Fruit fly (Drosophila melanogaster) whole organism, wandering third instar larva: ENCODE results near the gene Mur2B.
A peak's percentile ranks its signal among the peaks of the same experiment; 100 is the strongest.

Experiments used
- Abd-B ChIP-seq: fragments of >200 bp; optimal IDR thresholded peaks from 2 replicates; lab custom pipeline; 2017; ENCODE audit warnings: missing biosample characterization, missing genetic modification characterization
- CG32264 ChIP-seq: fragments of 200-800 bp; sonication (Bioruptor generic); optimal IDR thresholded peaks from 2 replicates; lab custom pipeline; 2016; ENCODE audit warnings: missing biosample characterization, missing genetic modification characterization
- CG9705 ChIP-seq: fragments of 200-800 bp; sonication (Bioruptor generic); optimal IDR thresholded peaks from 2 replicates; lab custom pipeline; 2018; ENCODE audit warnings: missing biosample characterization, mild to moderate bottlenecking, missing genetic modification characterization
- CrebA ChIP-seq: fragments of 200-800 bp; sonication (Bioruptor generic); optimal IDR thresholded peaks from 2 replicates; lab custom pipeline; 2016; ENCODE audit warnings: missing biosample characterization, mild to moderate bottlenecking, missing genetic modification characterization, borderline replicate concordance
- Dfd ChIP-seq: fragments of >200 bp; optimal IDR thresholded peaks from 2 replicates; lab custom pipeline; 2017; ENCODE audit warnings: missing biosample characterization, missing genetic modification characterization
- Dif ChIP-seq: fragments of 200-275, 200-300 bp; sonication (Bioruptor generic); optimal IDR thresholded peaks from 2 replicates; lab custom pipeline; 2018; ENCODE audit warnings: missing biosample characterization, missing genetic modification characterization; ENCODE audit not compliant: partially characterized antibody
- GATAd ChIP-seq: sonication (Bioruptor generic); optimal IDR thresholded peaks from 2 replicates; lab custom pipeline; 2016; ENCODE audit warnings: missing biosample characterization, missing genetic modification characterization
- HLH106 ChIP-seq: fragments of 200-800 bp; optimal IDR thresholded peaks from 3 replicates; lab custom pipeline; 2019; ENCODE audit warnings: missing biosample characterization, mild to moderate bottlenecking, missing genetic modification characterization, moderate library complexity
- Hr83 ChIP-seq: fragments of 200-300 bp; sonication (Bioruptor generic); optimal IDR thresholded peaks from 2 replicates; lab custom pipeline; 2016; ENCODE audit warnings: missing biosample characterization, mild to moderate bottlenecking, missing genetic modification characterization, moderate library complexity; ENCODE audit not compliant: poor library complexity, severe bottlenecking
- Jra ChIP-seq: sonication (Bioruptor generic); optimal IDR thresholded peaks from 2 replicates; lab custom pipeline; 2016; ENCODE audit warnings: missing biosample characterization, missing genetic modification characterization
- Mio ChIP-seq: sonication (Bioruptor generic); optimal IDR thresholded peaks from 2 replicates; lab custom pipeline; 2016; ENCODE audit warnings: missing biosample characterization, missing genetic modification characterization
- Myc ChIP-seq: fragments of >200 bp; optimal IDR thresholded peaks from 2 replicates; lab custom pipeline; 2017
- OdsH ChIP-seq: fragments of 200-800 bp; sonication (Bioruptor generic); optimal IDR thresholded peaks from 2 replicates; lab custom pipeline; 2016; ENCODE audit warnings: missing biosample characterization, mild to moderate bottlenecking, missing genetic modification characterization
- Rel ChIP-seq, 2 experiments: fragments of 200-800 bp; sonication (Bioruptor generic) in 1 of 2; optimal IDR thresholded peaks; 2 replicates in 1 of 2; 3 replicates in 1 of 2; lab custom pipeline; 2016 to 2019; ENCODE audit warnings: mild to moderate bottlenecking in 2 of 2, missing biosample characterization in 2 of 2, missing genetic modification characterization in 2 of 2, moderate library complexity in 1 of 2
- Sp1 ChIP-seq: fragments of 200-800 bp; sonication (Bioruptor generic); optimal IDR thresholded peaks from 3 replicates; lab custom pipeline; 2019; ENCODE audit warnings: missing biosample characterization, mild to moderate bottlenecking, missing genetic modification characterization, moderate library complexity
- Vsx2 ChIP-seq: fragments of 200-300, 225-300 bp; sonication (Bioruptor generic); optimal IDR thresholded peaks from 2 replicates; lab custom pipeline; 2018; ENCODE audit warnings: missing biosample characterization, missing genetic modification characterization; ENCODE audit not compliant: partially characterized antibody
- br ChIP-seq: fragments of 200-800 bp; sonication (Bioruptor generic); optimal IDR thresholded peaks from 2 replicates; lab custom pipeline; 2016; ENCODE audit warnings: missing biosample characterization, missing genetic modification characterization
- brk ChIP-seq: fragments of 200-800 bp; sonication (Bioruptor generic); optimal IDR thresholded peaks from 2 replicates; lab custom pipeline; 2016; ENCODE audit warnings: missing biosample characterization, mild to moderate bottlenecking, missing genetic modification characterization
- ey ChIP-seq: fragments of 200-800 bp; sonication (Bioruptor generic); optimal IDR thresholded peaks from 2 replicates; lab custom pipeline; 2016; ENCODE audit warnings: missing biosample characterization, missing genetic modification characterization
- foxo ChIP-seq, 2 experiments: fragments of 200-800 bp; sonication (Bioruptor generic); optimal IDR thresholded peaks; 2 replicates in 1 of 2; 3 replicates in 1 of 2; lab custom pipeline; 2016 to 2017; ENCODE audit warnings: missing biosample characterization in 2 of 2, missing genetic modification characterization in 2 of 2
- fru ChIP-seq: fragments of 200-800 bp; sonication (Bioruptor generic); optimal IDR thresholded peaks from 3 replicates; lab custom pipeline; 2016; ENCODE audit warnings: missing biosample characterization, mild to moderate bottlenecking, missing genetic modification characterization
- h ChIP-seq: fragments of 200-800 bp; sonication (Bioruptor generic); optimal IDR thresholded peaks from 3 replicates; lab custom pipeline; 2016; ENCODE audit warnings: missing biosample characterization, mild to moderate bottlenecking, missing genetic modification characterization
- jim ChIP-seq: fragments of 175-275, 200-325 bp; sonication (Bioruptor generic); optimal IDR thresholded peaks from 2 replicates; lab custom pipeline; 2016; ENCODE audit warnings: missing biosample characterization, mild to moderate bottlenecking, missing genetic modification characterization
- lola ChIP-seq: fragments of >200 bp; optimal IDR thresholded peaks from 2 replicates; lab custom pipeline; 2017; ENCODE audit warnings: missing biosample characterization, missing genetic modification characterization
- psq ChIP-seq: fragments of 200-800 bp; sonication (Bioruptor generic); optimal IDR thresholded peaks from 3 replicates; lab custom pipeline; 2017; ENCODE audit warnings: missing biosample characterization, mild to moderate bottlenecking, missing genetic modification characterization, moderate library complexity
- rgr ChIP-seq: fragments of 200-800 bp; sonication (Bioruptor generic); optimal IDR thresholded peaks from 3 replicates; lab custom pipeline; 2016; ENCODE audit warnings: missing biosample characterization, mild to moderate bottlenecking, missing genetic modification characterization
- sage ChIP-seq: fragments of 200-800 bp; sonication (Bioruptor generic); optimal IDR thresholded peaks from 2 replicates; lab custom pipeline; 2016; ENCODE audit warnings: missing biosample characterization, mild to moderate bottlenecking, missing genetic modification characterization
- tai ChIP-seq: sonication (Bioruptor generic); optimal IDR thresholded peaks from 2 replicates; lab custom pipeline; 2016; ENCODE audit warnings: missing biosample characterization, missing genetic modification characterization
- usp ChIP-seq: fragments of >200 bp; optimal IDR thresholded peaks from 2 replicates; lab custom pipeline; 2017; ENCODE audit warnings: missing biosample characterization, missing genetic modification characterization

Gene Mur2B

dm6 chrX:1664836-1665235 lies 3.8 kb downstream of the Mur2B start, which contains the start of gene dor:
Gene dor, plus strand, starts transcription at chrX:1665052.
- TF ChIP-seq rgr (GFP tag; lab: Kevin White, UChicago) = peak; percentile 44
- TF ChIP-seq CrebA = no peak
- peak; percentile 22 for TF ChIP-seq h (GFP tag; lab: Kevin White, UChicago)
- no peak for TF ChIP-seq Hr83 (GFP tag; lab: Kevin White, UChicago)
- no peak for TF ChIP-seq CG9705 (GFP tag; lab: Kevin White, UChicago)
- peak; percentile 1 for TF ChIP-seq Sp1 (GFP tag; lab: Kevin White, UChicago)
- no peak for TF ChIP-seq Rel (GFP tag; optimal IDR thresholded peaks at IDR 0.05; lab: Kevin White, UChicago)
- peak; percentile 72 for TF ChIP-seq Rel (tag; optimal IDR thresholded peaks at IDR 0.05; lab: Kevin White, UChicago)
- TF ChIP-seq br (GFP tag; lab: Kevin White, UChicago) = peak; percentile 8
- TF ChIP-seq Dfd (GFP tag; lab: Kevin White, UChicago) = no peak
- TF ChIP-seq Vsx2 (GFP tag; lab: Kevin White, UChicago) = no peak
- TF ChIP-seq, all 38 proteins: peak for 5

- TF ChIP-seq Rel (GFP tag; optimal IDR thresholded peaks at IDR 0.05; lab: Kevin White, UChicago) (no peak), Rel (tag; optimal IDR thresholded peaks at IDR 0.05; lab: Kevin White, UChicago) (no peak), Dfd (GFP tag; lab: Kevin White, UChicago) (peak; percentile 29)
Observed at dm6 chrX:1660269-1660668, 8.3 kb downstream of the Mur2B start.

dm6 chrX:1647876-1648275 lies 20.7 kb downstream of the Mur2B start:
- TF ChIP-seq OdsH (GFP tag; lab: Kevin White, UChicago) (no peak), Dfd (GFP tag; lab: Kevin White, UChicago) (peak; percentile 97)

dm6 chrX:1643640-1644039 lies 24.9 kb downstream of the Mur2B start:
- TF ChIP-seq Dfd (GFP tag; lab: Kevin White, UChicago) = peak; percentile 44
- TF ChIP-seq jim (GFP tag; lab: Kevin White, UChicago) = no peak

dm6 chrX:1627588-1627987 lies 41.0 kb downstream of the Mur2B start:
- TF ChIP-seq Hr83 (GFP tag; lab: Kevin White, UChicago) = no peak
- TF ChIP-seq psq = no peak
- TF ChIP-seq Abd-B (GFP tag; lab: Kevin White, UChicago) = no peak
- no peak for TF ChIP-seq ey (GFP tag; lab: Kevin White, UChicago)
- TF ChIP-seq lola = no peak
- TF ChIP-seq jim (GFP tag; lab: Kevin White, UChicago) = no peak
- TF ChIP-seq usp = no peak
- no peak for TF ChIP-seq Sp1 (GFP tag; lab: Kevin White, UChicago)
- no peak for TF ChIP-seq HLH106 (tag; lab: Kevin White, UChicago)
- no peak for TF ChIP-seq Dfd (GFP tag; lab: Kevin White, UChicago)
- no peak for TF ChIP-seq foxo (GFP tag; optimal IDR thresholded peaks at IDR 0.05; lab: Kevin White, UChicago)
- no peak for TF ChIP-seq rgr (GFP tag; lab: Kevin White, UChicago)
- no peak for TF ChIP-seq Myc
- TF ChIP-seq Mio (GFP tag; lab: Kevin White, UChicago) = no peak
- no peak for TF ChIP-seq Dif (GFP tag; lab: Kevin White, UChicago)
- no peak for TF ChIP-seq CrebA
- TF ChIP-seq Jra (GFP tag; lab: Kevin White, UChicago) = no peak
- no peak for TF ChIP-seq OdsH (GFP tag; lab: Kevin White, UChicago)
- no peak for TF ChIP-seq CG9705 (GFP tag; lab: Kevin White, UChicago)
- TF ChIP-seq, all 38 proteins: peak for 0

- TF ChIP-seq CG32264 (GFP tag; lab: Kevin White, UChicago) (no peak), fru (GFP tag; lab: Kevin White, UChicago) (no peak), brk (GFP tag; lab: Kevin White, UChicago) (no peak), CG9705 (GFP tag; lab: Kevin White, UChicago) (no peak), Sp1 (GFP tag; lab: Kevin White, UChicago) (no peak), usp (no peak), br (GFP tag; lab: Kevin White, UChicago) (no peak), GATAd (GFP tag; lab: Kevin White, UChicago) (no peak), Vsx2 (GFP tag; lab: Kevin White, UChicago) (no peak), Myc (no peak), tai (GFP tag; lab: Kevin White, UChicago) (no peak), CrebA (no peak), Rel (GFP tag; optimal IDR thresholded peaks at IDR 0.05; lab: Kevin White, UChicago) (no peak), Rel (tag; optimal IDR thresholded peaks at IDR 0.05; lab: Kevin White, UChicago) (no peak), sage (no peak)
Observed at dm6 chrX:1625142-1625541, 43.4 kb downstream of the Mur2B start.
